Worm (Caenorhabditis elegans) whole organism, late embryonic: ENCODE data around the gene F10E7.2.

Source experiments
- C08G9.2 ChIP-seq: sonication (generic microtip); optimal IDR thresholded peaks from 2 replicates; lab custom pipeline; 2016; ENCODE audit warnings: mild to moderate bottlenecking, missing genetic modification characterization, moderate library complexity, missing compliant biosample characterization
- K02D7.2 ChIP-seq: sonication (generic microtip); optimal IDR thresholded peaks from 2 replicates; lab custom pipeline; 2017; ENCODE audit warnings: mild to moderate bottlenecking, missing genetic modification characterization, missing compliant biosample characterization
- T23F11.4 ChIP-seq: fragments of 200-800 bp; sonication (Bioruptor generic); optimal IDR thresholded peaks from 2 replicates; lab custom pipeline; 2018; ENCODE audit warnings: mild to moderate bottlenecking, missing genetic modification characterization, missing compliant biosample characterization
- Y22D7AL.16 ChIP-seq: sonication (generic microtip); optimal IDR thresholded peaks from 2 replicates; lab custom pipeline; 2016; ENCODE audit warnings: missing genetic modification characterization, missing compliant biosample characterization
- ahr-1 ChIP-seq: sonication (generic microtip); optimal IDR thresholded peaks from 2 replicates; lab custom pipeline; 2016; ENCODE audit warnings: missing genetic modification characterization, missing compliant biosample characterization
- ceh-14 ChIP-seq: sonication (generic microtip); optimal IDR thresholded peaks from 2 replicates; lab custom pipeline; 2016; ENCODE audit warnings: missing genotype, missing genetic modification characterization, missing compliant biosample characterization
- ceh-24 ChIP-seq: sonication (generic microtip); optimal IDR thresholded peaks from 2 replicates; lab custom pipeline; 2016; ENCODE audit warnings: mild to moderate bottlenecking, missing genetic modification characterization, missing compliant biosample characterization
- ceh-30 ChIP-seq: fragments of 150-350 bp; optimal IDR thresholded peaks from 2 replicates; lab custom pipeline; 2014; ENCODE audit warnings: missing biosample characterization, missing genetic modification characterization
- ceh-34 ChIP-seq: sonication (generic microtip); optimal IDR thresholded peaks from 2 replicates; lab custom pipeline; 2016; ENCODE audit warnings: mild to moderate bottlenecking, missing genetic modification characterization, missing compliant biosample characterization
- ceh-45 ChIP-seq: fragments of 200-800 bp; sonication (Bioruptor generic); IDR thresholded peaks from 2 replicates; pipeline ENCODE4 v1.3.6; 2022; ENCODE audit warnings: missing genetic modification reagents, missing genetic modification characterization, missing compliant biosample characterization
- che-1 ChIP-seq: sonication (generic microtip); optimal IDR thresholded peaks from 2 replicates; lab custom pipeline; 2016; ENCODE audit warnings: mild to moderate bottlenecking, missing genetic modification characterization, missing compliant biosample characterization
- fax-1 ChIP-seq: sonication (generic microtip); optimal IDR thresholded peaks from 2 replicates; lab custom pipeline; 2016; ENCODE audit warnings: missing genotype, missing genetic modification characterization, missing compliant biosample characterization
- fkh-10 ChIP-seq: fragments of 150-350 bp; optimal IDR thresholded peaks from 2 replicates; lab custom pipeline; 2014; ENCODE audit warnings: missing biosample characterization, missing genetic modification reagents, missing genetic modification characterization
- hlh-15 ChIP-seq: sonication (generic microtip); optimal IDR thresholded peaks from 2 replicates; lab custom pipeline; 2016; ENCODE audit warnings: missing genetic modification characterization, missing compliant biosample characterization
- madf-2 ChIP-seq: sonication (generic microtip); optimal IDR thresholded peaks from 2 replicates; lab custom pipeline; 2017; ENCODE audit warnings: missing genetic modification characterization, missing compliant biosample characterization
- mec-3 ChIP-seq: sonication (generic microtip); optimal IDR thresholded peaks from 2 replicates; lab custom pipeline; 2016; ENCODE audit warnings: borderline replicate concordance, missing genetic modification characterization, missing compliant biosample characterization
- nfya-1 ChIP-seq: sonication (generic microtip); optimal IDR thresholded peaks from 2 replicates; lab custom pipeline; 2017; ENCODE audit warnings: missing genetic modification characterization, mild to moderate bottlenecking, missing compliant biosample characterization, antibody characterized with exemption, moderate library complexity
- nhr-11 ChIP-seq: fragments of 150-350 bp; optimal IDR thresholded peaks from 2 replicates; lab custom pipeline; 2014; ENCODE audit warnings: missing biosample characterization, missing genetic modification characterization
- pag-3 ChIP-seq: sonication (generic microtip); optimal IDR thresholded peaks from 2 replicates; lab custom pipeline; 2016; ENCODE audit warnings: missing compliant biosample characterization, missing genetic modification characterization, borderline replicate concordance
- pax-1 ChIP-seq: fragments of 150-350 bp; optimal IDR thresholded peaks from 2 replicates; lab custom pipeline; 2014; ENCODE audit warnings: missing biosample characterization, missing genetic modification characterization
- pha-4 ChIP-seq: fragments of 150-350 bp; optimal IDR thresholded peaks from 2 replicates; lab custom pipeline; 2018; ENCODE audit warnings: missing biosample characterization, missing genetic modification reagents, missing genetic modification characterization
- pqm-1 ChIP-seq: sonication (generic microtip); optimal IDR thresholded peaks from 2 replicates; lab custom pipeline; 2016; ENCODE audit warnings: missing genetic modification characterization, missing compliant biosample characterization
- ref-2 ChIP-seq: sonication (generic microtip); optimal IDR thresholded peaks from 2 replicates; lab custom pipeline; 2016; ENCODE audit warnings: missing genetic modification characterization, missing compliant biosample characterization
- rnt-1 ChIP-seq: sonication (generic microtip); optimal IDR thresholded peaks from 2 replicates; lab custom pipeline; 2016; ENCODE audit warnings: missing genetic modification characterization, missing compliant biosample characterization
- sox-2 ChIP-seq: fragments of 200-800 bp; sonication (Bioruptor generic); IDR thresholded peaks from 2 replicates; pipeline ENCODE4 v1.3.6; 2022; ENCODE audit warnings: missing genetic modification reagents, missing genetic modification characterization, missing compliant biosample characterization
- sox-4 ChIP-seq: sonication (generic microtip); optimal IDR thresholded peaks from 2 replicates; lab custom pipeline; 2017; ENCODE audit warnings: mild to moderate bottlenecking, missing genetic modification characterization, inconsistent platforms, missing compliant biosample characterization
- tbx-2 ChIP-seq: sonication (generic microtip); optimal IDR thresholded peaks from 2 replicates; lab custom pipeline; 2016; ENCODE audit warnings: missing genetic modification characterization, missing compliant biosample characterization
- unc-55 ChIP-seq: sonication (generic microtip); optimal IDR thresholded peaks from 2 replicates; lab custom pipeline; 2017; ENCODE audit warnings: missing biosample characterization, missing genetic modification reagents, missing genetic modification characterization
- unc-86 ChIP-seq: sonication (generic microtip); optimal IDR thresholded peaks from 2 replicates; lab custom pipeline; 2016; ENCODE audit warnings: missing genetic modification characterization, missing compliant biosample characterization
- ztf-16 ChIP-seq: sonication (generic microtip); optimal IDR thresholded peaks from 2 replicates; lab custom pipeline; 2017; ENCODE audit warnings: missing genetic modification characterization, missing compliant biosample characterization

Gene F10E7.2

DNA sequence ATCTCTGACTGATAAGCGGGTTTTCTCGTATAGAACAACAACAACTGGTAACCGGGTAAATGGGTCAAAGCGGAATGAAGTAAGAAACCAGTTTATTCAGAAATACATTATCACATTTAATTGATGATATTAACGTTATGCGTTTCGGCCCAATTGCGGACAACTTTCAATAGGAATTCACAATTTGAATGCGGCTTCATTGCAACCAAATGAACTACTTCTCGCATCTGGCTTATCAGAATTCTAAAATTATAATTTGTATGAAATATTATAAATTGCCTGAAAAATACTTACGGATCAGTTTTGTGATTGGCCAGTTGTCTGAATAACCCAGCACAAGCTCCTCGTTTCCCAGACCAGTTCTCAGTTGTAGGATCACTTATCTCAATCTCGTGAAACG lies 46.7 kb downstream of the F10E7.2 start, which contains the start of gene col-36:
Gene col-36, minus strand, starts transcription at position 101 of the 400 bp plus-strand sequence.
- no peak for TF ChIP-seq ahr-1 (tag; lab: Kevin White, UChicago)
- TF ChIP-seq ceh-34 (tag; lab: Kevin White, UChicago) = no peak
- no peak for TF ChIP-seq Y22D7AL.16 (tag; lab: Kevin White, UChicago)
- no peak for TF ChIP-seq ceh-24 (tag; lab: Kevin White, UChicago)
- TF ChIP-seq mec-3 (tag; lab: Kevin White, UChicago) = no peak
- TF ChIP-seq fax-1 (tag; lab: Kevin White, UChicago) = no peak
- no peak for TF ChIP-seq pag-3 (tag; lab: Kevin White, UChicago)
- TF ChIP-seq ceh-45 = no peak
- TF ChIP-seq pax-1 (tag; lab: Kevin White, UChicago) = no peak
- TF ChIP-seq T23F11.4 = no peak
- TF ChIP-seq K02D7.2 (tag; lab: Kevin White, UChicago) = no peak
- TF ChIP-seq pha-4 (tag; lab: Kevin White, UChicago) = no peak
- no peak for TF ChIP-seq ceh-30 (tag; lab: Kevin White, UChicago)
- no peak for TF ChIP-seq rnt-1 (tag; lab: Kevin White, UChicago)
- no peak for TF ChIP-seq ceh-14 (tag; lab: Kevin White, UChicago)
- TF ChIP-seq nhr-11 (tag; lab: Kevin White, UChicago) = no peak
- TF ChIP-seq che-1 (tag; lab: Kevin White, UChicago) = no peak
- TF ChIP-seq ztf-16 (tag; lab: Kevin White, UChicago) = no peak
- no peak for TF ChIP-seq C08G9.2 (tag; lab: Kevin White, UChicago)

DNA sequence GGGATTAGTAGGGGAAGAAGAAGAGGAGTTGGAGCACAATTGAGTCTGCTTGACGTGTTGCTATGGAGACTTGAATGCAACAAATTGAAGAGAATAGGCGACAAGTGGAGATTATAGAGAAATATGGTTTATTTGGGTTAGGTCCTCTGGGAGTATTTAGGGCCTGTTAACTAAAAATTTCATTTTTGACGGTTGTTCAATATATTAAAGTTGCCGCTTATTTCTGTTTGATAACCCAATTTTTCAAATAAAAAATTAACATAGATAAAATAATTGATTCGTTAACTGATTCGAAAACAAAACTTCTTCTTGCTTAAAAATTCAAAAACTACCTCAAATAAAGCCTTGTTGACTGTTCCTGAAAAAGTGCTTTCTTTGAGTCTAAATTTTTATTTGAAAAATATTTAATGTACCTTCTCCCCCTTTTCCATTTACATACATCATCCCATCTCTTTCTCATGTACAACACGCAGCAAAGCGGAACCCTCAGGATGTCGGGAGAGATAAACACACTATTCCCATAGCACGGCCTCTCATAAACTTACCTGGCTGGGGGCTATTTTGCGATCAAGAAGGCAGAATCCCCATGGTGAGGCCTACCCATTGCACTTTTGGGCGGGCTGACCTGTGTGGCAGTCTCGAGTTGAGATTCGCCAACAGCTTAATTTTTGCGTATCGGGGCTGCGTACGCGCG lies 49.4 kb downstream of the F10E7.2 start, which contains the start of gene dyf-13:
Gene dyf-13, minus strand, starts transcription at position 51 of the 694 bp plus-strand sequence.
- TF ChIP-seq pax-1 (tag; lab: Kevin White, UChicago) (no peak), ref-2 (tag; lab: Kevin White, UChicago) (no peak), unc-55 (GFP tag; lab: Kevin White, UChicago) (no peak), pqm-1 (tag; lab: Kevin White, UChicago) (no peak), ahr-1 (tag; lab: Kevin White, UChicago) (no peak), tbx-2 (tag; lab: Kevin White, UChicago) (no peak), fkh-10 (GFP tag; lab: Kevin White, UChicago) (no peak), T23F11.4 (no peak), unc-86 (no peak), nfya-1 (tag; lab: Kevin White, UChicago) (no peak), pha-4 (tag; lab: Kevin White, UChicago) (no peak), hlh-15 (tag; lab: Kevin White, UChicago) (no peak), sox-4 (no peak), madf-2 (no peak), sox-2 (GFP tag; lab: Robert Waterston, UW) (no peak)
- TF ChIP-seq, all 69 proteins: peak for 0
